Worm (Caenorhabditis elegans) whole organism, L2 larva: ENCODE results near the gene F07C6.4.

Experiments used
- mdl-1 ChIP-seq, 2 experiments: fragments of 150-350 bp in 1 of 2; sonication (generic microtip) in 1 of 2; optimal IDR thresholded peaks; 2 replicates each; lab custom pipeline; 2017; ENCODE audit warnings: missing biosample characterization in 2 of 2, missing genetic modification characterization in 2 of 2
- sma-3 ChIP-seq: sonication (generic microtip); optimal IDR thresholded peaks from 2 replicates; lab custom pipeline; 2016; ENCODE audit warnings: missing genetic modification reagents, missing genetic modification characterization, missing compliant biosample characterization

- TF ChIP-seq sma-3: no peak
- no peak for TF ChIP-seq mdl-1 (tag; optimal IDR thresholded peaks at IDR 0.05; lab: Kevin White, UChicago)
Observed at ce11 chrIV:12783165-12783564, 22.6 kb upstream of the F07C6.4 start.
